Worm (Caenorhabditis elegans): ENCODE data around the gene srsx-18.

Gene srsx-18

ce11 chrV:5883735-5884134, 38.6 kb upstream of the srsx-18 start, which contains the start of gene C04E6.8:
Gene C04E6.8 (minus strand): TSS chrV:5883835.
- TF ChIP-seq aly-2 (tag; optimal IDR thresholded peaks at IDR 0.05) (no peak), spr-3 (GFP tag; optimal IDR thresholded peaks at IDR 0.05) (no peak), nhr-25 (tag; optimal IDR thresholded peaks at IDR 0.05; ENCODE audit: borderline replicate concordance, insufficient read depth) (no peak), ZK546.5 (tag; optimal IDR thresholded peaks at IDR 0.05) (no peak), lin-38 (GFP tag; IDR thresholded peaks at IDR 0.05) (no peak), nhr-42 (GFP tag; IDR thresholded peaks at IDR 0.05) (no peak), R02D3.7 (tag; optimal IDR thresholded peaks at IDR 0.05) (no peak), snpc-1.2 (GFP tag; IDR thresholded peaks at IDR 0.05) (no peak), tag-97 (GFP tag; IDR thresholded peaks at IDR 0.05) (no peak), ctbp-1 (GFP tag; IDR thresholded peaks at IDR 0.05) (no peak), arid-1 (GFP tag; conservative IDR thresholded peaks at IDR 0.05) (no peak)

- TF ChIP-seq tra-1 (GFP tag; IDR thresholded peaks at IDR 0.05), result no peak
- no peak for TF ChIP-seq dmd-9 (GFP tag; IDR thresholded peaks at IDR 0.05)
- peak in 1 of 2 experiments; percentile 25 for TF ChIP-seq unc-62 (GFP tag; optimal IDR thresholded peaks at IDR 0.05 in 1 of 2)
- no peak for TF ChIP-seq unc-62 (tag; optimal IDR thresholded peaks at IDR 0.05)
- TF ChIP-seq fos-1 (tag; optimal IDR thresholded peaks at IDR 0.05), result no peak
- TF ChIP-seq R02D3.7 (tag; optimal IDR thresholded peaks at IDR 0.05), result no peak
- no peak for TF ChIP-seq nhr-48 (tag; optimal IDR thresholded peaks at IDR 0.05)
- no peak for TF ChIP-seq gei-8 (GFP tag; optimal IDR thresholded peaks at IDR 0.05)
- no peak for TF ChIP-seq mes-2 (tag; optimal IDR thresholded peaks at IDR 0.05; ENCODE audit: poor library complexity, severe bottlenecking)
- TF ChIP-seq F44E2.7 (GFP tag; IDR thresholded peaks at IDR 0.05), result no peak
- no peak for TF ChIP-seq skn-1 (tag; optimal IDR thresholded peaks at IDR 0.05)
- TF ChIP-seq madf-9 (GFP tag; conservative IDR thresholded peaks at IDR 0.05), result no peak
- TF ChIP-seq ceh-20 (GFP tag; IDR thresholded peaks at IDR 0.05), result peak; percentile 45; the same call in 1 of the 2 replicates
- no peak for TF ChIP-seq zag-1 (tag; optimal IDR thresholded peaks at IDR 0.05)
- no peak for TF ChIP-seq Y48G9A.11 (GFP tag; IDR thresholded peaks at IDR 0.05)
- no peak for TF ChIP-seq daf-12 (tag; optimal IDR thresholded peaks at IDR 0.05)
- TF ChIP-seq tag-97 (GFP tag; IDR thresholded peaks at IDR 0.05), result no peak
- no peak for TF ChIP-seq lin-29 (GFP tag; IDR thresholded peaks at IDR 0.05)
- no peak for TF ChIP-seq set-16 (GFP tag; IDR thresholded peaks at IDR 0.05)
Measured at ce11 chrV:5888820-5889219, 33.5 kb upstream of the srsx-18 start.

DNA sequence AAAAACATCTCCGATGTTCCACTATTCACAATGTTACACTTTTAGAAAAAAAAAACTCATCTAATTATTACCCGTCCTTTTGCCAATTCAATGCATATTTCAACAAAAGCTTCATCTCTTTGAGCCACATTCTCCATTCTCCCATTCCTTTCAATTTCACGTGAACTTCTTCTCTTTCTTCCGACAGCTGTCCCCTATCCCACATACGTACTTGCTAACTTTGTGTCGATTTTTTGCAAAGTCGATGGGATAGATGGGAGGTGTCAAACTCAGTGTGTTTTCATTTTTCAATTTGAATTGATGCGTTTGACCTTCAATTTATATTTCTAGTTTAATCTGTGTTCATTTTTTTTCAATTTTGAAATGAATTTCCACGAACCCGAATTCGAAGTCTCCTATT, 31.1 kb upstream of the srsx-18 start:
- TF ChIP-seq tag-97 (GFP tag; IDR thresholded peaks at IDR 0.05) (no peak), F37D6.2 (tag; optimal IDR thresholded peaks at IDR 0.05) (no peak), unc-62 (GFP tag; optimal IDR thresholded peaks at IDR 0.05 in 1 of 2) (peak in 1 of 2 experiments; percentile 17), unc-62 (tag; optimal IDR thresholded peaks at IDR 0.05) (no peak), aha-1 (tag) (peak; percentile 90)

DNA sequence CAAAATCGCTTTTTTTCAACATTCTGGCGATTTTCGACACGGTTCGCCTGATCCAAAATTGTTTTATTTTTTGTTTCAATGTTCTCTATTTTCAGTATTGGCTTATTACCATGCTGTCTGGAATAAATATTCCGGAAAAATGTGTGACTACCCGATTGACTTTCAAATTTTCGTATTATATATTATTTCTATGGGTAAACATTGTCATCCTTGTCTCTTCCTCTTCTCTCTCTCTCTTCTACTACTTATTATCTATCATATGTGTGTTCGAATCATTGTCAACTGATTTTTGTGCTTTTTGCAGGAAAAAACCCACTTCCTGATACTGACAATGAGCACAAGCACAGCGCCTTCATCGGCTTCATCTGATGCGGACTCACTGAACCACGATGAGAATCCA, 29.3 kb upstream of the srsx-18 start, which contains the start of gene C04E6.7:
TSS of gene C04E6.7 (plus strand) at position 301 of the 400 bp plus-strand sequence.
- TF ChIP-seq madf-9 (GFP tag; conservative IDR thresholded peaks at IDR 0.05) (no peak), egl-27 (tag; optimal IDR thresholded peaks at IDR 0.05) (no peak), saeg-2 (GFP tag; IDR thresholded peaks at IDR 0.05) (no peak), Y75B8A.6 (GFP tag; IDR thresholded peaks at IDR 0.05) (no peak), nhr-102 (tag; optimal IDR thresholded peaks at IDR 0.05) (no peak), vab-7 (GFP tag; IDR thresholded peaks at IDR 0.05) (no peak), ztf-11 (tag; optimal IDR thresholded peaks at IDR 0.05) (no peak), lin-1 (GFP tag; IDR thresholded peaks at IDR 0.05) (no peak), dmd-9 (GFP tag; IDR thresholded peaks at IDR 0.05) (no peak)
